Fruit fly (Drosophila melanogaster) whole organism, pupa: ENCODE measurements around the gene eIF3a.
A peak's percentile ranks its signal among the peaks of the same experiment; 100 is the strongest.

ENCODE experiments used
- CG10348 ChIP-seq: fragments of 200-800 bp; sonication (Bioruptor generic); IDR thresholded peaks from 2 replicates; pipeline ENCODE4 v1.3.6; 2022; ENCODE audit warnings: missing biosample characterization, missing genetic modification characterization
- CG12605 ChIP-seq: fragments of 200-800 bp; sonication (Bioruptor generic); IDR thresholded peaks from 2 replicates; pipeline ENCODE4 v1.3.6; 2022; ENCODE audit warnings: missing biosample characterization, missing genetic modification characterization
- CG14655 ChIP-seq: fragments of 200-800 bp; sonication (Bioruptor generic); optimal IDR thresholded peaks from 3 replicates; lab custom pipeline; 2017; ENCODE audit warnings: mild to moderate bottlenecking, missing biosample characterization, missing genetic modification reagents, missing genetic modification characterization
- CG32121 ChIP-seq: fragments of 200-800 bp; sonication (Bioruptor generic); IDR thresholded peaks from 2 replicates; pipeline ENCODE4 v1.3.6; 2022; ENCODE audit warnings: missing biosample characterization, missing genetic modification characterization
- CG4496 ChIP-seq: fragments of 200-800 bp; sonication (Bioruptor generic); IDR thresholded peaks from 3 replicates; pipeline ENCODE4 v1.3.6; 2022; ENCODE audit warnings: missing biosample characterization, missing genetic modification characterization
- EcR ChIP-seq: fragments of 200-800 bp; sonication (Bioruptor generic); optimal IDR thresholded peaks from 3 replicates; lab custom pipeline; 2019; ENCODE audit warnings: missing biosample characterization, missing genetic modification characterization, mild to moderate bottlenecking, moderate library complexity, missing genetic modification reagents
- Pif1A ChIP-seq: fragments of 200-800 bp; sonication (Bioruptor generic); optimal IDR thresholded peaks from 3 replicates; lab custom pipeline; 2016; ENCODE audit warnings: missing biosample characterization, missing genetic modification characterization
- Pif1B ChIP-seq: fragments of 200-800 bp; sonication (Bioruptor generic); optimal IDR thresholded peaks from 3 replicates; lab custom pipeline; 2016; ENCODE audit warnings: missing biosample characterization, missing genetic modification characterization
- Snoo ChIP-seq: fragments of 200-800 bp; sonication (Bioruptor generic); optimal IDR thresholded peaks from 3 replicates; lab custom pipeline; 2017; ENCODE audit warnings: missing biosample characterization, mild to moderate bottlenecking, missing genetic modification characterization, inconsistent platforms
- gl ChIP-seq: fragments of 200-800 bp; sonication (Bioruptor generic); optimal IDR thresholded peaks from 2 replicates; lab custom pipeline; 2018; ENCODE audit warnings: missing biosample characterization, mild to moderate bottlenecking, missing genetic modification characterization
- rn ChIP-seq: fragments of 200-800 bp; sonication (Bioruptor generic); IDR thresholded peaks from 2 replicates; pipeline ENCODE4 v1.3.6; 2022; ENCODE audit warnings: missing biosample characterization, missing genetic modification characterization

dm6 chr3R:4394117-4394516 lies 39.6 kb downstream of the eIF3a start, which contains the start of gene CG34112:
- TF ChIP-seq CG10348 (no peak), Snoo (tag; lab: Kevin White, UChicago) (no peak), Pif1B (GFP tag; lab: Kevin White, UChicago) (no peak), rn (GFP tag; lab: Robert Waterston, UW) (no peak), EcR (GFP tag; lab: Kevin White, UChicago) (no peak), Pif1A (GFP tag; lab: Kevin White, UChicago) (no peak), CG12605 (GFP tag; lab: Robert Waterston, UW) (0 out of 2 replicates have a peak, but pooled peaks have one; percentile 16), CG4496 (GFP tag; lab: Robert Waterston, UW) (0 out of 3 replicates have a peak, but pooled peaks have one; percentile 37), CG32121 (GFP tag; lab: Robert Waterston, UW) (no peak), CG14655 (GFP tag; lab: Kevin White, UChicago) (no peak), gl (tag; lab: Kevin White, UChicago) (no peak)
